Fruit fly (Drosophila melanogaster): ENCODE results near the gene nAChRalpha5.

Gene nAChRalpha5

dm6 chr2L:14045562-14046196, 5.7 kb downstream of the nAChRalpha5 start:
- TF ChIP-seq Ets98B (GFP tag; IDR thresholded peaks at IDR 0.05) (no peak), CG12605 (GFP tag; IDR thresholded peaks at IDR 0.05) (no peak), Snoo (tag; optimal IDR thresholded peaks at IDR 0.05) (no peak), CG13204 (GFP tag; optimal IDR thresholded peaks at IDR 0.05) (no peak), CG34367 (tag; optimal IDR thresholded peaks at IDR 0.05) (no peak), Pif1B (GFP tag; optimal IDR thresholded peaks at IDR 0.05) (no peak), CG8301 (tag; optimal IDR thresholded peaks at IDR 0.05) (no peak), EcR (GFP tag; optimal IDR thresholded peaks at IDR 0.05) (no peak), CG4496 (GFP tag; IDR thresholded peaks at IDR 0.05) (no peak), CG32121 (GFP tag; IDR thresholded peaks at IDR 0.05) (no peak), D1 (tag; optimal IDR thresholded peaks at IDR 0.05) (no peak), CG9948 (tag; optimal IDR thresholded peaks at IDR 0.05) (no peak), CG17806 (tag; optimal IDR thresholded peaks at IDR 0.05) (no peak), gl (tag; optimal IDR thresholded peaks at IDR 0.05) (no peak)

dm6 chr2L:14047170-14047632, 7.2 kb downstream of the nAChRalpha5 start, which contains the start of gene NimC4:
Gene NimC4, plus strand, starts transcription at chr2L:14047582.
- TF ChIP-seq CG8159 (tag; optimal IDR thresholded peaks at IDR 0.05): peak; percentile 64
- TF ChIP-seq CG34367 (tag; optimal IDR thresholded peaks at IDR 0.05): peak; percentile 51
- TF ChIP-seq CG10348 (GFP tag; IDR thresholded peaks at IDR 0.05): no peak
- no peak for TF ChIP-seq EcR (GFP tag; optimal IDR thresholded peaks at IDR 0.05)
- no peak for TF ChIP-seq CG17806 (tag; optimal IDR thresholded peaks at IDR 0.05)
- peak; percentile 67 for TF ChIP-seq CG4496 (GFP tag; IDR thresholded peaks at IDR 0.05)
- peak; percentile 70 for TF ChIP-seq CG14655 (GFP tag; optimal IDR thresholded peaks at IDR 0.05)
- TF ChIP-seq Snoo (tag; optimal IDR thresholded peaks at IDR 0.05): no peak
- peak; percentile 38 for TF ChIP-seq gl (tag; optimal IDR thresholded peaks at IDR 0.05)
- TF ChIP-seq rn (GFP tag; IDR thresholded peaks at IDR 0.05): peak; percentile 54; the same call in 1 of the 2 replicates
- peak; percentile 64 for TF ChIP-seq CG8301 (tag; optimal IDR thresholded peaks at IDR 0.05)
- peak; percentile 56 for TF ChIP-seq Ets98B (GFP tag; IDR thresholded peaks at IDR 0.05)
- TF ChIP-seq CG15710 (tag; optimal IDR thresholded peaks at IDR 0.05): peak; percentile 67
- peak; percentile 54; the same call in 1 of the 2 replicates for TF ChIP-seq CG32121 (GFP tag; IDR thresholded peaks at IDR 0.05)
- TF ChIP-seq D1 (tag; optimal IDR thresholded peaks at IDR 0.05): no peak
- TF ChIP-seq CG12605 (GFP tag; IDR thresholded peaks at IDR 0.05): peak; percentile 67; the same call in 1 of the 2 replicates
- no peak for TF ChIP-seq CG9948 (tag; optimal IDR thresholded peaks at IDR 0.05)
- TF ChIP-seq Pif1A (GFP tag; optimal IDR thresholded peaks at IDR 0.05): peak; percentile 22
- TF ChIP-seq CG13204 (GFP tag; optimal IDR thresholded peaks at IDR 0.05): no peak
- TF ChIP-seq Pif1B (GFP tag; optimal IDR thresholded peaks at IDR 0.05): no peak
- peak; percentile 79 for TF ChIP-seq fd96Ca (GFP tag; IDR thresholded peaks at IDR 0.05)

- TF ChIP-seq CG9948 (tag; optimal IDR thresholded peaks at IDR 0.05) (no peak), CG8159 (tag; optimal IDR thresholded peaks at IDR 0.05) (no peak), CG8301 (tag; optimal IDR thresholded peaks at IDR 0.05) (no peak), CG14655 (GFP tag; optimal IDR thresholded peaks at IDR 0.05) (no peak)
These were observed 10.0 kb downstream of the nAChRalpha5 start for dm6 chr2L:14049958-14050357.

dm6 chr2L:14054281-14054680, 14.3 kb downstream of the nAChRalpha5 start:
- TF ChIP-seq CG9948 (tag; optimal IDR thresholded peaks at IDR 0.05): no peak
- TF ChIP-seq rn (GFP tag; IDR thresholded peaks at IDR 0.05): no peak
- no peak for TF ChIP-seq CG8159 (tag; optimal IDR thresholded peaks at IDR 0.05)
- TF ChIP-seq Snoo (tag; optimal IDR thresholded peaks at IDR 0.05): no peak
- no peak for TF ChIP-seq Pif1B (GFP tag; optimal IDR thresholded peaks at IDR 0.05)
- no peak for TF ChIP-seq CG13204 (GFP tag; optimal IDR thresholded peaks at IDR 0.05)
- TF ChIP-seq CG34367 (tag; optimal IDR thresholded peaks at IDR 0.05): no peak
- TF ChIP-seq CG32121 (GFP tag; IDR thresholded peaks at IDR 0.05): no peak
- no peak for TF ChIP-seq Pif1A (GFP tag; optimal IDR thresholded peaks at IDR 0.05)
- TF ChIP-seq fd96Ca (GFP tag; IDR thresholded peaks at IDR 0.05): no peak
- no peak for TF ChIP-seq CG15710 (tag; optimal IDR thresholded peaks at IDR 0.05)
- TF ChIP-seq D1 (tag; optimal IDR thresholded peaks at IDR 0.05): no peak
- TF ChIP-seq Ets98B (GFP tag; IDR thresholded peaks at IDR 0.05): no peak
- no peak for TF ChIP-seq gl (tag; optimal IDR thresholded peaks at IDR 0.05)
- TF ChIP-seq EcR (GFP tag; optimal IDR thresholded peaks at IDR 0.05): no peak
- no peak for TF ChIP-seq CG10348 (GFP tag; IDR thresholded peaks at IDR 0.05)
- TF ChIP-seq CG17806 (tag; optimal IDR thresholded peaks at IDR 0.05): no peak

dm6 chr2L:14054903-14055302, 14.9 kb downstream of the nAChRalpha5 start:
- no peak for TF ChIP-seq CG34367 (tag; optimal IDR thresholded peaks at IDR 0.05)

dm6 chr2L:14070154-14070553, 30.2 kb downstream of the nAChRalpha5 start:
- TF ChIP-seq CG8159 (tag; optimal IDR thresholded peaks at IDR 0.05): peak; percentile 53
- TF ChIP-seq Pif1A (GFP tag; optimal IDR thresholded peaks at IDR 0.05): peak; percentile 17
- TF ChIP-seq Ets98B (GFP tag; IDR thresholded peaks at IDR 0.05): peak; percentile 39; the same call in 1 of the 2 replicates
- TF ChIP-seq CG8301 (tag; optimal IDR thresholded peaks at IDR 0.05): peak; percentile 41
- peak; percentile 18; the same call in 1 of the 3 replicates for TF ChIP-seq CG4496 (GFP tag; IDR thresholded peaks at IDR 0.05)
- TF ChIP-seq CG14655 (GFP tag; optimal IDR thresholded peaks at IDR 0.05): peak; percentile 52
- TF ChIP-seq CG32121 (GFP tag; IDR thresholded peaks at IDR 0.05): no peak
- peak; percentile 42; the same call in 1 of the 3 replicates for TF ChIP-seq fd96Ca (GFP tag; IDR thresholded peaks at IDR 0.05)
- TF ChIP-seq CG13204 (GFP tag; optimal IDR thresholded peaks at IDR 0.05): no peak
- TF ChIP-seq CG15710 (tag; optimal IDR thresholded peaks at IDR 0.05): peak; percentile 25
